Worm (Caenorhabditis elegans) whole organism, L4 larva: ENCODE data around the gene Y53G8AM.6.

Experiments used
- T20F7.1 ChIP-seq: fragments of 200-800 bp; sonication (Bioruptor generic); optimal IDR thresholded peaks from 2 replicates; lab custom pipeline; 2018; ENCODE audit warnings: mild to moderate bottlenecking, missing genetic modification characterization, missing compliant biosample characterization
- T26A8.4 ChIP-seq: fragments of 200-800 bp; sonication (Bioruptor generic); IDR thresholded peaks from 2 replicates; pipeline ENCODE4 v1.3.6; 2022; ENCODE audit warnings: missing genetic modification characterization, missing compliant biosample characterization
- ZK546.5 ChIP-seq, 2 experiments: sonication (generic microtip); optimal IDR thresholded peaks; 2 replicates each; lab custom pipeline; 2017; ENCODE audit warnings: missing biosample characterization in 2 of 2, missing genetic modification characterization in 2 of 2
- aha-1 ChIP-seq: fragments of 150-350 bp; peaks from one replicate; lab custom pipeline; 2014; ENCODE audit warnings: missing biosample characterization, missing genetic modification characterization
- aly-2 ChIP-seq: sonication (generic microtip); optimal IDR thresholded peaks from 2 replicates; lab custom pipeline; 2018; ENCODE audit warnings: missing biosample characterization, missing genetic modification characterization
- attf-4 ChIP-seq: sonication (generic microtip); optimal IDR thresholded peaks from 3 replicates; lab custom pipeline; 2017; ENCODE audit warnings: missing biosample characterization, missing genetic modification characterization
- ceh-20 ChIP-seq: fragments of 200-800 bp; sonication (Bioruptor generic); IDR thresholded peaks from 2 replicates; pipeline ENCODE4 v1.3.6; 2022; ENCODE audit warnings: missing genetic modification reagents, missing genetic modification characterization, missing compliant biosample characterization
- ceh-28 ChIP-seq: fragments of 150-350 bp; optimal IDR thresholded peaks from 2 replicates; lab custom pipeline; 2014; ENCODE audit warnings: missing biosample characterization, missing genetic modification reagents, missing genetic modification characterization
- ceh-62 ChIP-seq: sonication (generic microtip); optimal IDR thresholded peaks from 2 replicates; lab custom pipeline; 2017; ENCODE audit warnings: missing biosample characterization, missing genetic modification characterization
- daf-12 ChIP-seq: fragments of 150-350 bp; optimal IDR thresholded peaks from 2 replicates; lab custom pipeline; 2014; ENCODE audit warnings: missing biosample characterization, missing genetic modification reagents, missing genetic modification characterization
- daf-16 ChIP-seq, 3 experiments: sonication (generic microtip); optimal IDR thresholded peaks; 2 replicates each; lab custom pipeline; 2016 to 2017; ENCODE audit warnings: missing genetic modification characterization in 3 of 3, missing genetic modification reagents in 3 of 3, mild to moderate bottlenecking in 2 of 3, missing compliant biosample characterization in 2 of 3, missing biosample characterization in 1 of 3, moderate library complexity in 1 of 3
- daf-8 ChIP-seq: fragments of 200-800 bp; sonication (Bioruptor generic); IDR thresholded peaks from 2 replicates; pipeline ENCODE4 v1.3.6; 2022; ENCODE audit warnings: missing genetic modification characterization, missing compliant biosample characterization
- dmd-6 ChIP-seq: fragments of 200-800 bp; sonication (Bioruptor generic); IDR thresholded peaks from 2 replicates; pipeline ENCODE4 v1.3.6; 2022; ENCODE audit warnings: missing genetic modification reagents, missing genetic modification characterization, missing compliant biosample characterization
- dmd-9 ChIP-seq: fragments of 200-800 bp; sonication (Bioruptor generic); IDR thresholded peaks from 2 replicates; pipeline ENCODE4 v1.3.6; 2022; ENCODE audit warnings: missing genetic modification reagents, missing genetic modification characterization, missing compliant biosample characterization
- dve-1 ChIP-seq: sonication (generic microtip); optimal IDR thresholded peaks from 2 replicates; lab custom pipeline; 2017; ENCODE audit warnings: antibody characterized with exemption, mild to moderate bottlenecking, missing genetic modification characterization, missing compliant biosample characterization; ENCODE audit not compliant: insufficient read depth
- hlh-11 ChIP-seq: fragments of 200-800 bp; sonication (Bioruptor generic); optimal IDR thresholded peaks from 2 replicates; lab custom pipeline; 2018; ENCODE audit warnings: mild to moderate bottlenecking, missing genetic modification characterization, missing compliant biosample characterization
- hmg-1.1 ChIP-seq: fragments of 200-800 bp; sonication (Bioruptor generic); IDR thresholded peaks from 2 replicates; pipeline ENCODE4 v1.3.6; 2022; ENCODE audit warnings: missing genetic modification reagents, missing genetic modification characterization, missing compliant biosample characterization
- lin-1 ChIP-seq: fragments of 200-800 bp; sonication (Bioruptor generic); IDR thresholded peaks from 2 replicates; pipeline ENCODE4 v1.3.6; 2022; ENCODE audit warnings: missing genetic modification reagents, missing genetic modification characterization, missing compliant biosample characterization
- lin-13 ChIP-seq: fragments of 150-350 bp; optimal IDR thresholded peaks from 2 replicates; lab custom pipeline; 2014; ENCODE audit warnings: missing biosample characterization, missing genetic modification reagents, missing genetic modification characterization
- lin-29 ChIP-seq: fragments of 200-800 bp; sonication (Bioruptor generic); IDR thresholded peaks from 2 replicates; pipeline ENCODE4 v1.3.6; 2022; ENCODE audit warnings: missing genetic modification reagents, missing genetic modification characterization, missing compliant biosample characterization
- mxl-3 ChIP-seq: fragments of 200-800 bp; sonication (Bioruptor generic); optimal IDR thresholded peaks from 2 replicates; lab custom pipeline; 2018; ENCODE audit warnings: mild to moderate bottlenecking, missing genetic modification characterization, missing compliant biosample characterization
- nhr-28 ChIP-seq: fragments of 150-350 bp; optimal IDR thresholded peaks from 2 replicates; lab custom pipeline; 2014; ENCODE audit warnings: missing biosample characterization, missing genetic modification characterization
- nhr-6 ChIP-seq: fragments of 150-350 bp; optimal IDR thresholded peaks from 2 replicates; lab custom pipeline; 2014; ENCODE audit warnings: missing biosample characterization, missing genetic modification characterization
- nhr-77 ChIP-seq: fragments of 150-350 bp; optimal IDR thresholded peaks from 2 replicates; lab custom pipeline; 2014; ENCODE audit warnings: missing biosample characterization, missing genetic modification characterization
- pha-4 ChIP-seq, 2 experiments: fragments of 150-350 bp in 1 of 2; fragments of 200-800 bp in 1 of 2; sonication (Bioruptor generic) in 1 of 2; IDR thresholded peaks in 1 of 2; optimal IDR thresholded peaks in 1 of 2; 2 replicates each; pipeline versions ENCODE4 v1.3.6 to Lab custom; 2014 to 2022; ENCODE audit warnings: missing genetic modification characterization in 2 of 2, missing genetic modification reagents in 2 of 2, missing biosample characterization in 1 of 2, missing compliant biosample characterization in 1 of 2
- php-3 ChIP-seq: fragments of 200-800 bp; sonication (Bioruptor generic); IDR thresholded peaks from 2 replicates; pipeline ENCODE4 v1.3.6; 2022; ENCODE audit warnings: missing genetic modification reagents, missing genetic modification characterization, missing compliant biosample characterization
- pqm-1 ChIP-seq: sonication (generic microtip); optimal IDR thresholded peaks from 2 replicates; lab custom pipeline; 2017; ENCODE audit warnings: missing biosample characterization, missing genetic modification characterization
- rbr-2 ChIP-seq: sonication (generic microtip); optimal IDR thresholded peaks from 2 replicates; lab custom pipeline; 2016; ENCODE audit warnings: missing genotype, missing genetic modification characterization, missing compliant biosample characterization
- spr-3 ChIP-seq: fragments of 200-800 bp; sonication (Bioruptor generic); optimal IDR thresholded peaks from 2 replicates; lab custom pipeline; 2018; ENCODE audit warnings: mild to moderate bottlenecking, missing genetic modification characterization, missing compliant biosample characterization
- unc-62 ChIP-seq, 3 experiments: fragments of 150-350 bp in 1 of 3; sonication (generic microtip); optimal IDR thresholded peaks in 2 of 3; peaks in 1 of 3; 1 replicate in 1 of 3; 2 replicates in 2 of 3; lab custom pipeline; 2014 to 2017; ENCODE audit warnings: missing biosample characterization in 3 of 3, missing genetic modification characterization in 3 of 3, missing genetic modification reagents in 3 of 3, missing genotype in 1 of 3
- zfp-3 ChIP-seq: fragments of 200-800 bp; sonication (Bioruptor generic); conservative IDR thresholded peaks from 2 replicates; pipeline ENCODE4 v1.3.6; 2022; ENCODE audit warnings: missing genetic modification reagents, missing genetic modification characterization, missing compliant biosample characterization
- zip-2 ChIP-seq: fragments of 150-350 bp; optimal IDR thresholded peaks from 2 replicates; lab custom pipeline; 2014; ENCODE audit warnings: missing biosample characterization, missing genetic modification characterization

Y53G8AM.6 gene

DNA sequence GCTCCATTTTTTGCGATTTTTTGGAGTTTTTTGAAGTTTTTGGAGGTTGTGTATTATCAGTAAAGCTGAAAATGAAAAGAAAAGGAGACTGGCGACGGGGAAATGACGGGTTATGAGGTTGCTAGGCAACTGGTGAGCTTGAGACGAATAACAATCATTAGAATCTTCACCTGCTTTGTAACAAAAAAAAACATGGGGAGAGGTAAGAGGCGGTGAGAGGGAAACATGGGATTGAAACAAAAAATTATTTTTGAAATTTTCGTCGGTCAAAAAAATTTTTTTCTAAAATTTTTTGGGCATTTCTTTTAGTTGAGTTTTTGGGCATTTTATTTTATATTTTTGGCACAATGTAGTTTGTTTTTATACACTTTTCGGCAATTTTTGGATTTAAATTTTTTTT lies 7.0 kb upstream of the Y53G8AM.6 start, which contains the start of gene Y53G8AM.7:
Y53G8AM.7 (minus strand) TSS at position 101 of the 400 bp plus-strand sequence.
- TF ChIP-seq daf-12 (tag; lab: Kevin White, UChicago) (no peak), T20F7.1 (GFP tag; lab: Kevin White, UChicago) (no peak), zfp-3 (GFP tag; lab: Robert Waterston, UW) (no peak), nhr-6 (tag; lab: Kevin White, UChicago) (no peak), T26A8.4 (GFP tag; lab: Robert Waterston, UW) (no peak), spr-3 (GFP tag; lab: Kevin White, UChicago) (no peak), zip-2 (tag; lab: Kevin White, UChicago) (no peak), attf-4 (tag; lab: Kevin White, UChicago) (no peak)

DNA sequence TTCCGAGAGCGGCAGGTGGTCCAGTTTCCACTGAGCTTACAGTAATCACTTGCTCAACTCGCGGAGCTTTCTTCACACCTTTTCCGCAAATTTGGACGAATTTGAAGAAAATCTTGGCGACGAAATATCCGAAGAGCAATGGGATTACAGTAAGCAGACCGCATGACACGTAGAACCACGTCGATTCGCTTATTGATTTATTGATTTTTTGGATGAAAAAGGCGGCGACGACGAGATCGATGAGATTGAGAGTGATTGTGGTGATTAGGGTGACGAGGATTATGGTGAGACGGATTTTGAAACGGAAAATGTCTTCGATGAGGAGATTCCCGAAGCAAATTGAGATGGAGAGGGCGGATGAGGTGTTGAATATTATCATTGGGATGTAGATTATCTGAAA lies 4.1 kb upstream of the Y53G8AM.6 start:
- TF ChIP-seq ceh-28 (peak; percentile 91), hmg-1.1 (GFP tag; lab: Robert Waterston, UW) (no peak)

DNA sequence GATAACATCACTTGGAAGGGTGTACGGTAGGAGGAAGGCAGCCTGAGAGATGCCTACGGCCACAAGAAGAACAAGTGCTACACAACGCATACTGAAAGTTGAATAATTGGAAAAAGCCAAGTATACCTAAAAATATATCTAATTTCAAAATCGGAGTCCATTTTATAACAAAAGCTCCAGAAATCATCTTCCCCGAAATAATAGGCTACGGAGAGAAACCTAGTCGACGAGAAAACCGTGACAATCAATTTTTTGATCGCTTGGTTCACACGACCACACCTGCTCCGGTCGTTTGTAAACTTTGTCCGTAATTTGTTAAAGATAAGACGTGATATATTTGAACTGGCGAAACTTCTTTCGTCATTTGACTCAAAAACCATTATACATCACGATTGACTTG lies 1.3 kb downstream of the Y53G8AM.6 start, which contains the start of gene nspg-7.2:
nspg-7.2 (minus strand) TSS at position 101 of the 400 bp plus-strand sequence.
- TF ChIP-seq dmd-9 (GFP tag; lab: Robert Waterston, UW) (no peak), aha-1 (tag; lab: Kevin White, UChicago) (peak; percentile 17)

DNA sequence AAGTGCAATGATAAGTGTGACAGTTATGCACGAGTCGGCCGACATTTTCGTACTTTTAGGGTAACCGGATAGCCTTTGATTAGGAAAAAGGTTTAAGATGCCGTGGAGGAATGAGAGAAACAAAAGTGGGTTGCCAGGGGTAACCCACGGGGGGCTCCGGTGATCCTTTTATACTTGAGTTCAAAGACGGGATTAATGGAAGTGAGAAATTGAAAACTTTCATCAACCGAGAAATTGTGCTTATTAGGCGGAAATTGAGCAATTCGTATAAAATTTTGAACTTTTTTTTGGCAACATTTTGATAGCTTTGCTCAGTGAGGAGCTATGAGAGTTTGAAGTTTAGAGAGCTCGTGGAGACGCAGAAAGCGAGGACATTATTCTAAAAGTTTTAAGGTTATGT lies 4.0 kb downstream of the Y53G8AM.6 start, which contains the start of gene Y53G8AM.4:
Y53G8AM.4 (minus strand) TSS at position 101 of the 400 bp plus-strand sequence.
- TF ChIP-seq unc-62 (GFP tag; optimal IDR thresholded peaks at IDR 0.05 in 1 of 2; lab: Kevin White, UChicago) (peak in 1 of 2 experiments; percentile 75), unc-62 (tag; optimal IDR thresholded peaks at IDR 0.05; lab: Kevin White, UChicago) (no peak), ZK546.5 (tag; optimal IDR thresholded peaks at IDR 0.05; lab: Kevin White, UChicago) (no peak)

DNA sequence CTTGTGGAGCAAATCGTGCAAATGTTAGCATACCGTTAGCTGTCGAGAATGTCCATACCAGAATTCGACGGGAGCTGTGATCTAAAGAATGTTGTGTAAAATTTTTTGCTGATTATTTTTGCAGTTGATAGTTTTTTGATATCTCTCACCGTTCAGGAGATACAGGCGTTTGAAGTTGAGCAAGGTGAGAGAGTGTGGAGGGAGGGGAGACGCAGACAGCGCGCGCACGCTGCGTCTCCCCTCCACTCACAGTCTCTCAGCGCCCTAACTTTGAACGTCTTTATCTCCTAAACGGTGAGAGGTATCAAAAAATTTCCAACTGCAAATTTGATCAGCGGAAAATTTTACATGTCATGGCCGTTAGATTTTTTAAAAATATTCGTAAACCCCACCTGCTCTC lies 4.6 kb downstream of the Y53G8AM.6 start:
- TF ChIP-seq lin-13: no peak
- no peak for TF ChIP-seq ceh-62 (tag; lab: Kevin White, UChicago)
- no peak for TF ChIP-seq dmd-9 (GFP tag; lab: Robert Waterston, UW)
- TF ChIP-seq zfp-3 (GFP tag; lab: Robert Waterston, UW): no peak
- TF ChIP-seq ceh-20: no peak
- no peak for TF ChIP-seq rbr-2 (tag; lab: Kevin White, UChicago)
- TF ChIP-seq lin-29 (GFP tag; lab: Robert Waterston, UW): no peak

DNA sequence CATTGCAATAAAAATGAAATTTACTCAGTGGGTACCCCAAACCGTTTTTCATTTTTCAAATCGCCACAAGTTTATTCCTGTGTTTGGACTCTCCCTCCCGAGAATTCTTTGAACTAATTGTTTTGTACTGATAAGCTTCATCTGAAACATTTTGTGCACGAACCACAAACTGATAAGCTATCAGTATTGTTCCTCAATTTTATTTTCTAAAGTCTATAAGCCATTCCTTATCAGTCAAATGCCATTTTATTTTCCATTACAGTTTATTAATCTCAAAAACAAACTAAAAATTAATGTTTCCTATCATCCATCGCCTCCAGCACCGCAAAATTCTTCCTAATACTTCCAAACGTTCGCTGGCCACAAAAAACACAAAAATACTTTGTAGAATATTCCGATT lies 5.9 kb downstream of the Y53G8AM.6 start:
- peak; percentile 7 for TF ChIP-seq mxl-3 (GFP tag; lab: Kevin White, UChicago)
- peak; percentile 84 for TF ChIP-seq nhr-77
- TF ChIP-seq dve-1 (tag; lab: Kevin White, UChicago): peak; percentile 82
- peak; percentile 98 for TF ChIP-seq nhr-28 (tag; lab: Kevin White, UChicago)
- peak; percentile 76 for TF ChIP-seq lin-1 (GFP tag; lab: Robert Waterston, UW)
- no peak for TF ChIP-seq daf-16 (GFP tag; optimal IDR thresholded peaks at IDR 0.05; lab: Kevin White, UChicago)
- TF ChIP-seq daf-16 (tag; optimal IDR thresholded peaks at IDR 0.05; lab: Kevin White, UChicago): peak; percentile 92
- TF ChIP-seq pha-4 (GFP tag; IDR thresholded peaks at IDR 0.05; lab: Robert Waterston, UW): no peak
- TF ChIP-seq pha-4 (tag; optimal IDR thresholded peaks at IDR 0.05; lab: Kevin White, UChicago): no peak
- no peak for TF ChIP-seq daf-8 (GFP tag; lab: Robert Waterston, UW)
- peak; percentile 69 for TF ChIP-seq php-3 (GFP tag; lab: Robert Waterston, UW)
- TF ChIP-seq hlh-11 (tag; lab: Kevin White, UChicago): peak; percentile 77
- TF ChIP-seq dmd-6: peak; percentile 87
- TF ChIP-seq pqm-1 (tag; lab: Kevin White, UChicago): peak; percentile 99
- TF ChIP-seq aly-2: no peak
